Fruit fly (Drosophila melanogaster) whole organism, pupa: Measurements from ENCODE around the gene Pdcd4.

ENCODE experiments used
- CG13204 ChIP-seq: fragments of 200-800 bp; sonication (Bioruptor generic); optimal IDR thresholded peaks from 2 replicates; lab custom pipeline; 2018; ENCODE audit warnings: missing biosample characterization, mild to moderate bottlenecking, missing genetic modification characterization, moderate library complexity
- CG14655 ChIP-seq: fragments of 200-800 bp; sonication (Bioruptor generic); optimal IDR thresholded peaks from 3 replicates; lab custom pipeline; 2017; ENCODE audit warnings: mild to moderate bottlenecking, missing biosample characterization, missing genetic modification reagents, missing genetic modification characterization
- CG15710 ChIP-seq: fragments of 200-800 bp; sonication (Bioruptor generic); optimal IDR thresholded peaks from 2 replicates; lab custom pipeline; 2018; ENCODE audit warnings: missing biosample characterization, mild to moderate bottlenecking, missing genetic modification characterization, moderate library complexity
- CG32121 ChIP-seq: fragments of 200-800 bp; sonication (Bioruptor generic); IDR thresholded peaks from 2 replicates; pipeline ENCODE4 v1.3.6; 2022; ENCODE audit warnings: missing biosample characterization, missing genetic modification characterization
- CG34367 ChIP-seq: fragments of 200-800 bp; sonication (Bioruptor generic); optimal IDR thresholded peaks from 2 replicates; lab custom pipeline; 2018; ENCODE audit warnings: missing biosample characterization, mild to moderate bottlenecking, missing genetic modification characterization
- CG4496 ChIP-seq: fragments of 200-800 bp; sonication (Bioruptor generic); IDR thresholded peaks from 3 replicates; pipeline ENCODE4 v1.3.6; 2022; ENCODE audit warnings: missing biosample characterization, missing genetic modification characterization
- CG8301 ChIP-seq: fragments of 200-800 bp; sonication (Bioruptor generic); optimal IDR thresholded peaks from 2 replicates; lab custom pipeline; 2018; ENCODE audit warnings: missing biosample characterization, mild to moderate bottlenecking, missing genetic modification characterization
- D1 ChIP-seq: fragments of 200-800 bp; sonication (Bioruptor generic); optimal IDR thresholded peaks from 2 replicates; lab custom pipeline; 2018; ENCODE audit warnings: missing biosample characterization, mild to moderate bottlenecking, missing genetic modification characterization, moderate library complexity
- EcR ChIP-seq: fragments of 200-800 bp; sonication (Bioruptor generic); optimal IDR thresholded peaks from 3 replicates; lab custom pipeline; 2019; ENCODE audit warnings: missing biosample characterization, missing genetic modification characterization, mild to moderate bottlenecking, moderate library complexity, missing genetic modification reagents
- rn ChIP-seq: fragments of 200-800 bp; sonication (Bioruptor generic); IDR thresholded peaks from 2 replicates; pipeline ENCODE4 v1.3.6; 2022; ENCODE audit warnings: missing biosample characterization, missing genetic modification characterization

DNA sequence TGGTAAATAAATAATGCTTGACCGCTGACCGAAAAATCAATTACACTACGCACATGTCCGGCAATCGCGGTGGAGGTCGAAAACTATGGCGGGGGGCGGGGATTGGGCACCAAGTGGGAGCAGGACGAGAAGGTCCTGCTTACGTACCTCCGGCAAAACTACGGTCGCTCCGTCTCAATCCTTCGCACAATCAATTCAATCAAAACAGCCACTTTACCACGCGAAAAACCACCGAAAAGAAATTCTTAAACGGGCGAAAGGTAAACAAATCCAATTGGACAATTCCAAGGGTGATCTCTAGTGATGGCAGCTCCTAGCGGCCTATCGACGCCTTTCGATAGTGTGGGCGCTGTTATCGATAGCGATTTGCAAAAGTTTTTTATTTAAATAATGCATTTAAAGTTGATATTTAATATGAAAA is 37.2 kb downstream of the Pdcd4 start, which contains the start of gene Nadsyn:
- TF ChIP-seq CG13204 (GFP tag; lab: Kevin White, UChicago) (no peak), CG14655 (GFP tag; lab: Kevin White, UChicago) (no peak), CG4496 (GFP tag; lab: Robert Waterston, UW) (no peak), D1 (tag; lab: Kevin White, UChicago) (no peak), rn (no peak), EcR (GFP tag; lab: Kevin White, UChicago) (no peak), CG15710 (tag; lab: Kevin White, UChicago) (no peak), CG8301 (tag; lab: Kevin White, UChicago) (no peak), CG32121 (GFP tag; lab: Robert Waterston, UW) (no peak), CG34367 (no peak)
